Worm (Caenorhabditis elegans): ENCODE results near the gene txt-13.

DNA sequence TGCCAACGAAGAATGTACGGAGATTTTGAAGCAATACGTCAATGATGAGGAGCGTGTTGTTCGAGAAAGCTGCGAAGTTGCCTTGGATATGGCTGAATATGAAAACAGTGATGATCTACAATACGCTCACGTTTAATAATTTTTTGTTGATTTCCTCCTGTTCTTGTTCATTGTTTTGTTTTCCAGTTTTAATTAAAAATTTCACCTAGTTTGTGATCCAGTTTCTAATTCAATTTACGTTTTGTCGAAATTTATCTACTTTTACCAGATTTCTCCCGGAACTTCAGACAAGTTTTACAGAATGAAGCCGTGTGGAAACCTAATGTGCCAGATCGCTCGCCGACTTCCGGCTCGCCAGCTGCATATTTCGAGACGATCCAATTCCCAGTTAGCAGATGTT, 10.4 kb downstream of the txt-13 start, which contains the start of gene dap-3:
- TF ChIP-seq him-1 (tag; optimal IDR thresholded peaks at IDR 0.05) (no peak), W03F9.2 (tag; optimal IDR thresholded peaks at IDR 0.05) (no peak), dao-5 (tag; optimal IDR thresholded peaks at IDR 0.05) (no peak)
